Fruit fly (Drosophila melanogaster) whole organism, prepupa: ENCODE data around the gene Arfrp1.

Source experiments
- CG32006 ChIP-seq: fragments of 200-800 bp; sonication (Bioruptor generic); optimal IDR thresholded peaks from 3 replicates; lab custom pipeline; 2017; ENCODE audit warnings: missing biosample characterization, mild to moderate bottlenecking, missing genetic modification characterization
- CG34406 ChIP-seq: fragments of 200-800 bp; sonication (Bioruptor generic); optimal IDR thresholded peaks from 3 replicates; lab custom pipeline; 2016; ENCODE audit warnings: missing biosample characterization, missing genetic modification characterization
- CG3919 ChIP-seq: fragments of 200-800 bp; sonication (Bioruptor generic); optimal IDR thresholded peaks from 3 replicates; lab custom pipeline; 2016; ENCODE audit warnings: missing biosample characterization, missing genetic modification characterization
- Lpt ChIP-seq: fragments of 200-800 bp; sonication (Bioruptor generic); optimal IDR thresholded peaks from 3 replicates; lab custom pipeline; 2016; ENCODE audit warnings: missing biosample characterization, missing genetic modification characterization
- Sox102F ChIP-seq: fragments of 200-800 bp; sonication (Bioruptor generic); optimal IDR thresholded peaks from 2 replicates; lab custom pipeline; 2016; ENCODE audit warnings: missing biosample characterization, mild to moderate bottlenecking, missing genetic modification characterization
- cyc ChIP-seq: fragments of 200-800 bp; sonication (Bioruptor generic); optimal IDR thresholded peaks from 3 replicates; lab custom pipeline; 2016; ENCODE audit warnings: missing biosample characterization, missing genetic modification characterization
- lz ChIP-seq: fragments of 200-800 bp; sonication (Bioruptor generic); optimal IDR thresholded peaks from 3 replicates; lab custom pipeline; 2016; ENCODE audit warnings: missing biosample characterization, missing genetic modification characterization
- svp ChIP-seq: fragments of 200-800 bp; sonication (Bioruptor generic); peaks from one replicate; lab custom pipeline; 2016; ENCODE audit warnings: missing biosample characterization, missing genetic modification characterization
- vri ChIP-seq: fragments of 200-800 bp; sonication (Bioruptor generic); optimal IDR thresholded peaks from 3 replicates; lab custom pipeline; 2016; ENCODE audit warnings: missing biosample characterization, mild to moderate bottlenecking, missing genetic modification characterization

DNA sequence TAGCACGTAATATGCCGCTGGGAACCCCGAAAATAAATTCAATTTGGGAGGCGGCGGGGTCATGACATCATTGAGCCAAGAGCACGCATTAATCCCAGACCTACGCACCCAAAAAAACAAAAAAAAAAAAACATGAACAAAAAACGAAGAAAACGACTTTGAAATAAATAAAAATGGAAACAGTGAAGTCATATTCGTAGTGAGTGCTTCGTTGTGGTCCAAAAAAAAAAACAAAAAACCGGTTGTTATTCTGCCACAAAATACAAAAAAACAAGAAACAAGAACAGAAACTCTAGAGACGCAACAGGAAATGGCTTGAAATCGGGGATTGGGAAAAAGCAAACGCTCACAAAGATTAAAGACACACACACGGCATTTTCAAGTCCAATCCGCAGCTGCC, 29.3 kb upstream of the Arfrp1 start:
- peak; percentile 37 for TF ChIP-seq vri (GFP tag; lab: Kevin White, UChicago)
- no peak for TF ChIP-seq CG3919
- TF ChIP-seq Sox102F: no peak
- no peak for TF ChIP-seq CG34406 (GFP tag; lab: Kevin White, UChicago)
- no peak for TF ChIP-seq lz (GFP tag; lab: Kevin White, UChicago)
- no peak for TF ChIP-seq cyc (GFP tag; lab: Kevin White, UChicago)
- no peak for TF ChIP-seq Lpt (GFP tag; lab: Kevin White, UChicago)
- TF ChIP-seq svp (GFP tag; lab: Kevin White, UChicago): peak; percentile 56
- TF ChIP-seq CG32006 (GFP tag; lab: Kevin White, UChicago): no peak
